Fruit fly (Drosophila melanogaster) Kc167 (cell line): ENCODE data around the gene Nep7.

ENCODE experiments used
- insv ChIP-seq: fragments of >200 bp; optimal IDR thresholded peaks from 3 replicates; lab custom pipeline; 2018; ENCODE audit warnings: missing external identifiers
- psq ChIP-seq: fragments of >200 bp; optimal IDR thresholded peaks from 2 replicates; lab custom pipeline; 2017; ENCODE audit warnings: missing external identifiers
- ttk ChIP-seq: sonication (Bioruptor generic); optimal IDR thresholded peaks from 2 replicates; lab custom pipeline; 2017; ENCODE audit warnings: missing external identifiers

dm6 chr3R:27954533-27954932 lies at the start of gene Nep7:
- TF ChIP-seq insv (lab: Kevin White, UChicago) (no peak), ttk (lab: Kevin White, UChicago) (no peak), psq (no peak)
